Worm (Caenorhabditis elegans) whole organism, young adult: ENCODE measurements around the gene ttr-16.

ENCODE experiments used
- D2030.7 ChIP-seq: fragments of 200-800 bp; sonication (Bioruptor generic); IDR thresholded peaks from 2 replicates; pipeline ENCODE4 v1.3.6; 2022; ENCODE audit warnings: missing genetic modification reagents, missing genetic modification characterization, missing compliant biosample characterization
- ama-1 ChIP-seq, 3 experiments: fragments of 150-350 bp in 1 of 3; sonication (generic microtip) in 2 of 3; optimal IDR thresholded peaks; 2 replicates each; lab custom pipeline; 2014 to 2018; ENCODE audit warnings: missing biosample characterization in 2 of 3, missing genetic modification characterization in 2 of 3, missing genetic modification reagents in 2 of 3
- dox-1 ChIP-seq: fragments of 200-800 bp; sonication (Bioruptor generic); IDR thresholded peaks from 2 replicates; pipeline ENCODE4 v1.3.6; 2022; ENCODE audit warnings: missing genetic modification reagents, missing genetic modification characterization, missing compliant biosample characterization
- ets-4 ChIP-seq: fragments of 200-800 bp; sonication (Bioruptor generic); optimal IDR thresholded peaks from 2 replicates; lab custom pipeline; 2018; ENCODE audit warnings: mild to moderate bottlenecking, missing genetic modification characterization, missing compliant biosample characterization
- nfya-1 ChIP-seq: sonication (generic microtip); optimal IDR thresholded peaks from 2 replicates; lab custom pipeline; 2017; ENCODE audit warnings: antibody characterized with exemption, missing compliant biosample characterization, missing genetic modification characterization, borderline replicate concordance; ENCODE audit not compliant: insufficient read depth
- pha-4 ChIP-seq: fragments of 150-350 bp; sonication (generic microtip); optimal IDR thresholded peaks from 2 replicates; lab custom pipeline; 2014; ENCODE audit warnings: missing biosample characterization, missing genetic modification reagents, missing genetic modification characterization
- snpc-1.1 ChIP-seq: sonication (generic microtip); optimal IDR thresholded peaks from 2 replicates; lab custom pipeline; 2017; ENCODE audit warnings: missing genetic modification characterization, mild to moderate bottlenecking, missing compliant biosample characterization, antibody characterized with exemption, moderate library complexity, missing genotype, missing genetic modification reagents; ENCODE audit not compliant: insufficient read depth

ce11 chrIV:11038665-11039064, 25.3 kb downstream of the ttr-16 start:
- TF ChIP-seq ama-1 (optimal IDR thresholded peaks at IDR 0.05; lab: Kevin White, UChicago) (no peak), ama-1 (GFP tag; optimal IDR thresholded peaks at IDR 0.05; lab: Kevin White, UChicago) (no peak), ets-4 (GFP tag; lab: Kevin White, UChicago) (no peak), dox-1 (GFP tag; lab: Robert Waterston, UW) (no peak), pha-4 (tag; lab: Kevin White, UChicago) (no peak), nfya-1 (tag; lab: Kevin White, UChicago) (no peak), D2030.7 (GFP tag; lab: Robert Waterston, UW) (no peak), snpc-1.1 (tag; lab: Kevin White, UChicago) (no peak)
